Fruit fly (Drosophila melanogaster) whole organism, embryonic: Measurements from ENCODE around the gene CG10063.

Experiments
- Antp ChIP-seq: fragments of 200-800 bp; sonication (Bioruptor generic); optimal IDR thresholded peaks from 3 replicates; lab custom pipeline; 2016; ENCODE audit warnings: missing biosample characterization, missing genetic modification characterization
- Atf-2 ChIP-seq: fragments of 200-800 bp; sonication (Bioruptor generic); optimal IDR thresholded peaks from 2 replicates; lab custom pipeline; 2016; ENCODE audit warnings: missing biosample characterization, missing genetic modification characterization
- B-H2 ChIP-seq: fragments of 200-800 bp; sonication (Bioruptor generic); optimal IDR thresholded peaks from 2 replicates; lab custom pipeline; 2018; ENCODE audit warnings: missing biosample characterization, mild to moderate bottlenecking, missing genetic modification characterization
- BEAF-32 ChIP-seq: fragments of 200-800 bp; sonication (Bioruptor generic); optimal IDR thresholded peaks from 3 replicates; lab custom pipeline; 2017; ENCODE audit warnings: missing biosample characterization, missing genetic modification characterization, mild to moderate bottlenecking, moderate library complexity, missing genetic modification reagents
- Blimp-1 ChIP-seq: fragments of 200-800 bp; sonication (Bioruptor generic); optimal IDR thresholded peaks from 3 replicates; lab custom pipeline; 2018; ENCODE audit warnings: missing biosample characterization, missing genetic modification characterization, mild to moderate bottlenecking, moderate library complexity, missing genetic modification reagents
- CG10321 ChIP-seq: fragments of 200-800 bp; sonication (Bioruptor generic); IDR thresholded peaks from 2 replicates; pipeline ENCODE4 v1.3.6; 2022; ENCODE audit warnings: missing biosample characterization, missing genetic modification characterization
- CG10366 ChIP-seq: fragments of 200-800 bp; sonication (Bioruptor generic); IDR thresholded peaks from 2 replicates; pipeline ENCODE4 v1.3.6; 2022; ENCODE audit warnings: missing biosample characterization, missing genetic modification characterization
- CG11398 ChIP-seq: fragments of 200-800 bp; sonication (Bioruptor generic); optimal IDR thresholded peaks from 2 replicates; lab custom pipeline; 2016; ENCODE audit warnings: missing biosample characterization, missing genetic modification characterization
- CG11456 ChIP-seq: fragments of 200-800 bp; sonication (Bioruptor generic); IDR thresholded peaks from 3 replicates; pipeline ENCODE4 v1.3.6; 2022; ENCODE audit warnings: missing biosample characterization, missing genetic modification characterization
- CG11560 ChIP-seq: fragments of 200-800 bp; sonication (Bioruptor generic); IDR thresholded peaks from 3 replicates; pipeline ENCODE4 v1.3.6; 2022; ENCODE audit warnings: missing biosample characterization, missing genetic modification characterization
- CG13123 ChIP-seq: fragments of 200-800 bp; sonication (Bioruptor generic); optimal IDR thresholded peaks from 2 replicates; lab custom pipeline; 2016; ENCODE audit warnings: missing biosample characterization, missing genetic modification characterization
- CG15011 ChIP-seq: fragments of 200-800 bp; sonication (Bioruptor generic); optimal IDR thresholded peaks from 3 replicates; lab custom pipeline; 2018; ENCODE audit warnings: missing biosample characterization, mild to moderate bottlenecking, missing genetic modification characterization
- CG1602 ChIP-seq: fragments of 200-800 bp; sonication (Bioruptor generic); optimal IDR thresholded peaks from 3 replicates; lab custom pipeline; 2016; ENCODE audit warnings: missing biosample characterization, missing genetic modification characterization
- CG1647 ChIP-seq: fragments of 200-800 bp; sonication (Bioruptor generic); optimal IDR thresholded peaks from 3 replicates; lab custom pipeline; 2016; ENCODE audit warnings: missing biosample characterization, missing genetic modification characterization
- CG2678 ChIP-seq: fragments of 200-800 bp; sonication (Bioruptor generic); optimal IDR thresholded peaks from 3 replicates; lab custom pipeline; 2019; ENCODE audit warnings: missing biosample characterization, mild to moderate bottlenecking, missing genetic modification characterization, moderate library complexity
- CG2712 ChIP-seq: fragments of 200-800 bp; optimal IDR thresholded peaks from 3 replicates; lab custom pipeline; 2019; ENCODE audit warnings: missing biosample characterization, mild to moderate bottlenecking, missing genetic modification characterization, moderate library complexity
- CG3838 ChIP-seq: fragments of 200-800 bp; sonication (Bioruptor generic); optimal IDR thresholded peaks from 3 replicates; lab custom pipeline; 2016; ENCODE audit warnings: missing biosample characterization, missing genetic modification characterization
- CG3847 ChIP-seq: fragments of 200-800 bp; sonication (Bioruptor generic); IDR thresholded peaks from 2 replicates; pipeline ENCODE4 v1.3.6; 2022; ENCODE audit warnings: missing biosample characterization, missing genetic modification characterization
- CG43689 ChIP-seq: fragments of 200-800 bp; sonication (Bioruptor generic); IDR thresholded peaks from 2 replicates; pipeline ENCODE4 v1.3.6; 2022; ENCODE audit warnings: missing biosample characterization, missing genetic modification characterization
- CG4404 ChIP-seq: fragments of 200-800 bp; sonication (Bioruptor generic); IDR thresholded peaks from 2 replicates; pipeline ENCODE4 v1.3.6; 2022; ENCODE audit warnings: missing biosample characterization, missing genetic modification characterization
- CG6254 ChIP-seq: fragments of 200-800 bp; sonication (Bioruptor generic); optimal IDR thresholded peaks from 3 replicates; lab custom pipeline; 2017; ENCODE audit warnings: mild to moderate bottlenecking, missing biosample characterization, missing genetic modification reagents, missing genetic modification characterization
- CG7963 ChIP-seq: fragments of 200-800 bp; sonication (Bioruptor generic); IDR thresholded peaks from 3 replicates; pipeline ENCODE4 v1.3.6; 2022; ENCODE audit warnings: missing biosample characterization, missing genetic modification characterization; ENCODE audit not compliant: partially characterized antibody
- CG8359 ChIP-seq: fragments of 200-800 bp; sonication (Bioruptor generic); optimal IDR thresholded peaks from 2 replicates; lab custom pipeline; 2017; ENCODE audit warnings: missing biosample characterization, mild to moderate bottlenecking, missing genetic modification characterization, borderline replicate concordance
- CG8765 ChIP-seq: fragments of 200-800 bp; sonication (Bioruptor generic); IDR thresholded peaks from 2 replicates; pipeline ENCODE4 v1.3.6; 2022; ENCODE audit warnings: missing biosample characterization, missing genetic modification characterization
- CoRest ChIP-seq: fragments of 200-800 bp; sonication (Bioruptor generic); optimal IDR thresholded peaks from 3 replicates; lab custom pipeline; 2018; ENCODE audit warnings: missing biosample characterization, mild to moderate bottlenecking, missing genetic modification characterization, moderate library complexity
- D19A ChIP-seq: fragments of 200-800 bp; optimal IDR thresholded peaks from 3 replicates; lab custom pipeline; 2019; ENCODE audit warnings: missing biosample characterization, mild to moderate bottlenecking, missing genetic modification characterization, moderate library complexity
- Dad ChIP-seq: fragments of 200-800 bp; sonication (Bioruptor generic); optimal IDR thresholded peaks from 3 replicates; lab custom pipeline; 2016; ENCODE audit warnings: missing biosample characterization, missing genetic modification characterization
- Doc2 ChIP-seq: fragments of 200-800 bp; sonication (Bioruptor generic); IDR thresholded peaks from 2 replicates; pipeline ENCODE4 v1.3.6; 2022; ENCODE audit warnings: missing biosample characterization, missing genetic modification characterization
- ERR ChIP-seq: fragments of 200-800 bp; sonication (Bioruptor generic); optimal IDR thresholded peaks from 2 replicates; lab custom pipeline; 2016; ENCODE audit warnings: missing biosample characterization, missing genetic modification characterization
- Elba2 ChIP-seq: fragments of 200-800 bp; sonication (Bioruptor generic); optimal IDR thresholded peaks from 3 replicates; lab custom pipeline; 2016; ENCODE audit warnings: missing biosample characterization, missing genetic modification characterization
- H2.0 ChIP-seq: fragments of 200-800 bp; sonication (Bioruptor generic); IDR thresholded peaks from 2 replicates; pipeline ENCODE4 v1.3.6; 2022; ENCODE audit warnings: missing biosample characterization, missing genetic modification characterization
- HmgD ChIP-seq: fragments of 200-800 bp; sonication (Bioruptor generic); optimal IDR thresholded peaks from 3 replicates; lab custom pipeline; 2016; ENCODE audit warnings: missing biosample characterization, missing genetic modification characterization
- Hsf ChIP-seq: fragments of 200-800 bp; sonication (Bioruptor generic); optimal IDR thresholded peaks from 3 replicates; lab custom pipeline; 2016; ENCODE audit warnings: missing biosample characterization, missing genetic modification characterization
- NC2β ChIP-seq: fragments of 200-800 bp; sonication (Bioruptor generic); optimal IDR thresholded peaks from 2 replicates; lab custom pipeline; 2016; ENCODE audit warnings: missing biosample characterization, missing genetic modification characterization
- Oaz ChIP-seq: fragments of 200-800 bp; sonication (Bioruptor generic); IDR thresholded peaks from 2 replicates; pipeline ENCODE4 v1.3.6; 2022; ENCODE audit warnings: missing biosample characterization, missing genetic modification characterization
- Oli ChIP-seq: fragments of 200-800 bp; sonication (Bioruptor generic); optimal IDR thresholded peaks from 2 replicates; lab custom pipeline; 2018; ENCODE audit warnings: missing biosample characterization, mild to moderate bottlenecking, missing genetic modification characterization, moderate library complexity
- Rx ChIP-seq: fragments of 200-800 bp; sonication (Bioruptor generic); IDR thresholded peaks from 2 replicates; pipeline ENCODE4 v1.3.6; 2022; ENCODE audit warnings: missing biosample characterization, missing genetic modification characterization
- fd64A ChIP-seq: fragments of 200-800 bp; sonication (Bioruptor generic); optimal IDR thresholded peaks from 3 replicates; lab custom pipeline; 2018; ENCODE audit warnings: missing biosample characterization, mild to moderate bottlenecking, missing genetic modification characterization
- ken ChIP-seq: fragments of 200-800 bp; sonication (Bioruptor generic); IDR thresholded peaks from 3 replicates; pipeline ENCODE4 v1.3.6; 2022; ENCODE audit warnings: missing biosample characterization, missing genetic modification characterization
- nerfin-2 ChIP-seq: fragments of 200-800 bp; sonication (Bioruptor generic); IDR thresholded peaks from 2 replicates; pipeline ENCODE4 v1.3.6; 2022; ENCODE audit warnings: missing biosample characterization, missing genetic modification characterization; ENCODE audit not compliant: partially characterized antibody
- nmo ChIP-seq: fragments of 200-800 bp; sonication (Bioruptor generic); optimal IDR thresholded peaks from 2 replicates; lab custom pipeline; 2018; ENCODE audit warnings: missing biosample characterization, mild to moderate bottlenecking, missing genetic modification characterization, moderate library complexity
- onecut ChIP-seq: fragments of 200-800 bp; sonication (Bioruptor generic); IDR thresholded peaks from 2 replicates; pipeline ENCODE4 v1.3.6; 2022; ENCODE audit warnings: missing biosample characterization, missing genetic modification characterization
- pb ChIP-seq: fragments of 200-800 bp; sonication (Bioruptor generic); optimal IDR thresholded peaks from 3 replicates; lab custom pipeline; 2016; ENCODE audit warnings: missing biosample characterization, missing genetic modification characterization
- ranshi ChIP-seq: fragments of 200-800 bp; sonication (Bioruptor generic); IDR thresholded peaks from 2 replicates; pipeline ENCODE4 v1.3.6; 2022; ENCODE audit warnings: missing biosample characterization, missing genetic modification characterization
- sc ChIP-seq, 3 experiments: fragments of >200 bp in 2 of 3; fragments of 200-800 bp in 1 of 3; sonication (Bioruptor generic) in 1 of 3; optimal IDR thresholded peaks; 2 replicates in 2 of 3; 3 replicates in 1 of 3; lab custom pipeline; 2017; ENCODE audit warnings: mild to moderate bottlenecking in 1 of 3, missing biosample characterization in 1 of 3, missing genetic modification characterization in 1 of 3, missing genetic modification reagents in 1 of 3
- sens ChIP-seq: fragments of 200-800 bp; sonication (Bioruptor generic); peaks from one replicate; lab custom pipeline; 2016; ENCODE audit warnings: missing biosample characterization, missing genetic modification characterization
- stwl ChIP-seq: fragments of 200-800 bp; sonication (Bioruptor generic); optimal IDR thresholded peaks from 3 replicates; lab custom pipeline; 2018; ENCODE audit warnings: missing biosample characterization, mild to moderate bottlenecking, missing genetic modification characterization, moderate library complexity
- tna ChIP-seq: fragments of 200-800 bp; sonication (Bioruptor generic); IDR thresholded peaks from 2 replicates; pipeline ENCODE4 v1.3.6; 2022; ENCODE audit warnings: missing biosample characterization, missing genetic modification characterization; ENCODE audit not compliant: partially characterized antibody
- trh ChIP-seq: fragments of 200-800 bp; sonication (Bioruptor generic); optimal IDR thresholded peaks from 2 replicates; lab custom pipeline; 2016; ENCODE audit warnings: missing biosample characterization, missing genetic modification characterization
- vfl ChIP-seq: fragments of 200-800 bp; sonication (Bioruptor generic); optimal IDR thresholded peaks from 2 replicates; lab custom pipeline; 2016; ENCODE audit warnings: missing biosample characterization, missing genetic modification characterization
- wek ChIP-seq: fragments of 200-800 bp; sonication (Bioruptor generic); optimal IDR thresholded peaks from 3 replicates; lab custom pipeline; 2018; ENCODE audit warnings: missing biosample characterization, mild to moderate bottlenecking, missing genetic modification characterization, moderate library complexity

Gene CG10063

dm6 chr3L:7009411-7009810 is 37.1 kb upstream of the CG10063 start (continued):
- no peak for TF ChIP-seq Oaz (GFP tag; lab: Robert Waterston, UW)
- TF ChIP-seq CG1602 (GFP tag; lab: Kevin White, UChicago) = no peak
- no peak for TF ChIP-seq CG1647 (GFP tag; lab: Kevin White, UChicago)
- no peak for TF ChIP-seq pb (GFP tag; lab: Kevin White, UChicago)
- no peak for TF ChIP-seq fd64A (GFP tag; lab: Kevin White, UChicago)
- TF ChIP-seq CG7963 (GFP tag; lab: Robert Waterston, UW) = no peak
- no peak for TF ChIP-seq CG8765 (GFP tag; lab: Robert Waterston, UW)
- no peak for TF ChIP-seq ranshi (GFP tag; lab: Robert Waterston, UW)
- TF ChIP-seq Atf-2 (GFP tag; lab: Kevin White, UChicago) = no peak
- no peak for TF ChIP-seq HmgD (GFP tag; lab: Kevin White, UChicago)
- no peak for TF ChIP-seq CG3838 (GFP tag; lab: Kevin White, UChicago)
- TF ChIP-seq CG13123 (GFP tag; lab: Kevin White, UChicago) = no peak
- TF ChIP-seq NC2β (GFP tag; lab: Kevin White, UChicago) = no peak
- peak; percentile 21 for TF ChIP-seq CoRest (tag; lab: Kevin White, UChicago)
- TF ChIP-seq Oli = peak; percentile 32
- TF ChIP-seq D19A (tag; lab: Kevin White, UChicago) = peak; percentile 43
- TF ChIP-seq Blimp-1 (GFP tag; lab: Kevin White, UChicago) = peak; percentile 36
- TF ChIP-seq stwl (tag; lab: Kevin White, UChicago) = no peak
- peak; percentile 52 for TF ChIP-seq CG2678 (tag; lab: Kevin White, UChicago)
- no peak for TF ChIP-seq CG6254 (GFP tag; lab: Kevin White, UChicago)
- TF ChIP-seq CG11398 = no peak
- no peak for TF ChIP-seq CG10366 (GFP tag; lab: Robert Waterston, UW)
- TF ChIP-seq CG11456 = no peak
- no peak for TF ChIP-seq ERR
- TF ChIP-seq, all 482 proteins: peak for 33

- TF ChIP-seq H2.0 (GFP tag; lab: Robert Waterston, UW) (peak; percentile 56; the same call in 1 of the 2 replicates), sens (peak; percentile 96), Hsf (peak; percentile 71), B-H2 (GFP tag; lab: Kevin White, UChicago) (no peak), sc (optimal IDR thresholded peaks at IDR 0.05; lab: Kevin White, UChicago) (no peak), sc (GFP tag; optimal IDR thresholded peaks at IDR 0.05; lab: Kevin White, UChicago) (peak; percentile 73), wek (GFP tag; lab: Kevin White, UChicago) (no peak), CG2712 (tag; lab: Kevin White, UChicago) (peak; percentile 85), trh (GFP tag; lab: Kevin White, UChicago) (peak; percentile 55), tna (GFP tag; lab: Robert Waterston, UW) (no peak), Elba2 (GFP tag; lab: Kevin White, UChicago) (no peak), nmo (GFP tag; lab: Kevin White, UChicago) (peak; percentile 96), Antp (GFP tag; lab: Kevin White, UChicago) (no peak), Doc2 (GFP tag; lab: Robert Waterston, UW) (no peak), nerfin-2 (GFP tag; lab: Robert Waterston, UW) (no peak), Dad (GFP tag; lab: Kevin White, UChicago) (no peak), CG8359 (GFP tag; lab: Kevin White, UChicago) (peak; percentile 38), ken (no peak), vfl (GFP tag; lab: Kevin White, UChicago) (no peak), onecut (peak; percentile 63), BEAF-32 (GFP tag; lab: Kevin White, UChicago) (no peak), CG10321 (GFP tag; lab: Robert Waterston, UW) (no peak), CG43689 (GFP tag; lab: Robert Waterston, UW) (peak; percentile 41; the same call in 1 of the 2 replicates), CG3847 (GFP tag; lab: Robert Waterston, UW) (peak; percentile 41; the same call in 1 of the 2 replicates), CG15011 (GFP tag; lab: Kevin White, UChicago) (peak; percentile 75), CG11560 (peak; percentile 56; the same call in 2 of the 3 replicates), CG4404 (GFP tag; lab: Robert Waterston, UW) (no peak), Rx (GFP tag; lab: Robert Waterston, UW) (no peak)
These were observed 36.1 kb upstream of the CG10063 start for dm6 chr3L:7008351-7008750.
